Fruit fly (Drosophila melanogaster) whole organism, embryonic: Measurements from ENCODE around the gene VhaM9.7-c.
A peak's percentile ranks its signal among the peaks of the same experiment; 100 is the strongest.

Source experiments
- Atf3 ChIP-seq: fragments of 200-800 bp; sonication (Bioruptor generic); optimal IDR thresholded peaks from 3 replicates; lab custom pipeline; 2016; ENCODE audit warnings: missing biosample characterization, missing genetic modification characterization
- CG10565 ChIP-seq: fragments of 200-800 bp; sonication (Bioruptor generic); optimal IDR thresholded peaks from 3 replicates; lab custom pipeline; 2016; ENCODE audit warnings: missing biosample characterization, mild to moderate bottlenecking, missing genetic modification characterization
- CG12104 ChIP-seq: fragments of 200-800 bp; sonication (Bioruptor generic); optimal IDR thresholded peaks from 3 replicates; lab custom pipeline; 2016; ENCODE audit warnings: missing biosample characterization, missing genetic modification characterization
- CG12219 ChIP-seq: fragments of 200-800 bp; sonication (Bioruptor generic); optimal IDR thresholded peaks from 3 replicates; lab custom pipeline; 2018; ENCODE audit warnings: missing biosample characterization, mild to moderate bottlenecking, missing genetic modification characterization
- CG13424 ChIP-seq: fragments of 200-800 bp; sonication (Bioruptor generic); optimal IDR thresholded peaks from 2 replicates; lab custom pipeline; 2019; ENCODE audit warnings: missing biosample characterization, mild to moderate bottlenecking, missing genetic modification characterization, moderate library complexity
- CG18599 ChIP-seq: fragments of 200-800 bp; sonication (Bioruptor generic); optimal IDR thresholded peaks from 3 replicates; lab custom pipeline; 2017; ENCODE audit warnings: missing biosample characterization, missing genetic modification characterization, mild to moderate bottlenecking, moderate library complexity, missing genetic modification reagents
- CG2202 ChIP-seq: fragments of 200-800 bp; sonication (Bioruptor generic); optimal IDR thresholded peaks from 2 replicates; lab custom pipeline; 2018; ENCODE audit warnings: missing biosample characterization, mild to moderate bottlenecking, missing genetic modification characterization
- CG3065 ChIP-seq: fragments of 200-800 bp; sonication (Bioruptor generic); optimal IDR thresholded peaks from 2 replicates; lab custom pipeline; 2016; ENCODE audit warnings: missing biosample characterization, missing genetic modification characterization
- CG6272 ChIP-seq: fragments of 200-800 bp; sonication (Bioruptor generic); IDR thresholded peaks from 2 replicates; pipeline ENCODE4 v1.3.6; 2022; ENCODE audit warnings: missing biosample characterization, missing genetic modification characterization
- CG6654 ChIP-seq: fragments of 200-800 bp; sonication (Bioruptor generic); optimal IDR thresholded peaks from 2 replicates; lab custom pipeline; 2017; ENCODE audit warnings: missing biosample characterization, mild to moderate bottlenecking, missing genetic modification characterization
- CG6813 ChIP-seq: fragments of 200-800 bp; sonication (Bioruptor generic); optimal IDR thresholded peaks from 2 replicates; lab custom pipeline; 2017; ENCODE audit warnings: missing biosample characterization, missing genetic modification characterization, mild to moderate bottlenecking, moderate library complexity, missing genetic modification reagents
- CG7987 ChIP-seq: fragments of 200-800 bp; sonication (Bioruptor generic); optimal IDR thresholded peaks from 2 replicates; lab custom pipeline; 2018; ENCODE audit warnings: missing biosample characterization, mild to moderate bottlenecking, missing genetic modification characterization, moderate library complexity
- CG8290 ChIP-seq, 3 experiments: fragments of 200-800 bp; sonication (Bioruptor generic); optimal IDR thresholded peaks; 2 replicates each; lab custom pipeline; 2016 to 2019; ENCODE audit warnings: missing biosample characterization in 3 of 3, missing genetic modification characterization in 3 of 3, mild to moderate bottlenecking in 2 of 3, moderate library complexity in 1 of 3
- CG8359 ChIP-seq: fragments of 200-800 bp; sonication (Bioruptor generic); optimal IDR thresholded peaks from 2 replicates; lab custom pipeline; 2017; ENCODE audit warnings: missing biosample characterization, mild to moderate bottlenecking, missing genetic modification characterization, borderline replicate concordance
- CG8765 ChIP-seq: fragments of 200-800 bp; sonication (Bioruptor generic); IDR thresholded peaks from 2 replicates; pipeline ENCODE4 v1.3.6; 2022; ENCODE audit warnings: missing biosample characterization, missing genetic modification characterization
- CG8924 ChIP-seq: fragments of 200-800 bp; optimal IDR thresholded peaks from 3 replicates; lab custom pipeline; 2019; ENCODE audit warnings: missing biosample characterization, mild to moderate bottlenecking, missing genetic modification characterization, moderate library complexity
- CG9215 ChIP-seq: fragments of 200-800 bp; sonication (Bioruptor generic); IDR thresholded peaks from 2 replicates; pipeline ENCODE4 v1.3.6; 2022; ENCODE audit warnings: missing biosample characterization, missing genetic modification characterization
- CG9932 ChIP-seq: fragments of 200-800 bp; sonication (Bioruptor generic); IDR thresholded peaks from 2 replicates; pipeline ENCODE4 v1.3.6; 2022; ENCODE audit warnings: missing biosample characterization, missing genetic modification characterization
- Chrac-16 ChIP-seq: fragments of 200-800 bp; sonication (Bioruptor generic); optimal IDR thresholded peaks from 3 replicates; lab custom pipeline; 2016; ENCODE audit warnings: missing biosample characterization, missing genetic modification characterization
- CrebB ChIP-seq: fragments of 200-800 bp; sonication (Bioruptor generic); optimal IDR thresholded peaks from 3 replicates; lab custom pipeline; 2018; ENCODE audit warnings: missing biosample characterization, mild to moderate bottlenecking, missing genetic modification characterization
- D19A ChIP-seq: fragments of 200-800 bp; optimal IDR thresholded peaks from 3 replicates; lab custom pipeline; 2019; ENCODE audit warnings: missing biosample characterization, mild to moderate bottlenecking, missing genetic modification characterization, moderate library complexity
- Dek ChIP-seq: fragments of 200-800 bp; sonication (Bioruptor generic); optimal IDR thresholded peaks from 3 replicates; lab custom pipeline; 2019; ENCODE audit warnings: missing biosample characterization, mild to moderate bottlenecking, missing genetic modification characterization, moderate library complexity
- Doc2 ChIP-seq: fragments of 200-800 bp; sonication (Bioruptor generic); IDR thresholded peaks from 2 replicates; pipeline ENCODE4 v1.3.6; 2022; ENCODE audit warnings: missing biosample characterization, missing genetic modification characterization
- Fer3 ChIP-seq: fragments of 200-800 bp; sonication (Bioruptor generic); optimal IDR thresholded peaks from 2 replicates; lab custom pipeline; 2018; ENCODE audit warnings: missing biosample characterization, mild to moderate bottlenecking, missing genetic modification characterization, moderate library complexity
- GATAe ChIP-seq: fragments of 200-800 bp; sonication (Bioruptor generic); conservative IDR thresholded peaks from 2 replicates; pipeline ENCODE4 v1.3.6; 2022; ENCODE audit warnings: missing biosample characterization, missing genetic modification characterization
- Gsc ChIP-seq: fragments of 200-800 bp; sonication (Bioruptor generic); IDR thresholded peaks from 2 replicates; pipeline ENCODE4 v1.3.6; 2022; ENCODE audit warnings: missing biosample characterization, missing genetic modification characterization
- Mes4 ChIP-seq: fragments of 200-800 bp; sonication (Bioruptor generic); optimal IDR thresholded peaks from 2 replicates; lab custom pipeline; 2016; ENCODE audit warnings: missing biosample characterization, missing genetic modification characterization
- Oaz ChIP-seq: fragments of 200-800 bp; sonication (Bioruptor generic); IDR thresholded peaks from 2 replicates; pipeline ENCODE4 v1.3.6; 2022; ENCODE audit warnings: missing biosample characterization, missing genetic modification characterization
- PHDP ChIP-seq: fragments of 200-800 bp; sonication (Bioruptor generic); optimal IDR thresholded peaks from 3 replicates; lab custom pipeline; 2018; ENCODE audit warnings: missing biosample characterization, mild to moderate bottlenecking, missing genetic modification characterization, moderate library complexity
- Pdp1 ChIP-seq, 2 experiments: fragments of 200-800 bp; sonication (Bioruptor generic); optimal IDR thresholded peaks; 3 replicates each; lab custom pipeline; 2016; ENCODE audit warnings: missing biosample characterization in 2 of 2, missing genetic modification characterization in 2 of 2, mild to moderate bottlenecking in 1 of 2, moderate library complexity in 1 of 2
- Rfx ChIP-seq: fragments of 200-800 bp; sonication (Bioruptor generic); IDR thresholded peaks from 2 replicates; pipeline ENCODE4 v1.3.6; 2022; ENCODE audit warnings: missing biosample characterization, missing genetic modification characterization
- aop ChIP-seq: fragments of 200-800 bp; sonication (Bioruptor generic); IDR thresholded peaks from 2 replicates; pipeline ENCODE4 v1.3.6; 2022; ENCODE audit warnings: missing biosample characterization, missing genetic modification characterization
- br ChIP-seq: fragments of >200 bp; optimal IDR thresholded peaks from 2 replicates; lab custom pipeline; 2017
- crc ChIP-seq: fragments of 200-800 bp; sonication (Bioruptor generic); optimal IDR thresholded peaks from 2 replicates; lab custom pipeline; 2016; ENCODE audit warnings: missing biosample characterization, missing genetic modification characterization
- cwo ChIP-seq: fragments of 200-800 bp; sonication (Bioruptor generic); optimal IDR thresholded peaks from 3 replicates; lab custom pipeline; 2017; ENCODE audit warnings: missing biosample characterization, missing genetic modification characterization, mild to moderate bottlenecking, moderate library complexity, missing genetic modification reagents
- dati ChIP-seq: fragments of 200-800 bp; sonication (Bioruptor generic); IDR thresholded peaks from 2 replicates; pipeline ENCODE4 v1.3.6; 2022; ENCODE audit warnings: missing biosample characterization, missing genetic modification characterization
- dmrt11E ChIP-seq: fragments of 200-800 bp; sonication (Bioruptor generic); optimal IDR thresholded peaks from 3 replicates; lab custom pipeline; 2018; ENCODE audit warnings: missing biosample characterization, mild to moderate bottlenecking, missing genetic modification characterization, moderate library complexity
- ftz-f1 ChIP-seq: fragments of 200-800 bp; sonication (Bioruptor generic); optimal IDR thresholded peaks from 2 replicates; lab custom pipeline; 2016; ENCODE audit warnings: missing biosample characterization, missing genetic modification characterization
- jigr1 ChIP-seq: fragments of 200-800 bp; sonication (Bioruptor generic); IDR thresholded peaks from 3 replicates; pipeline ENCODE4 v1.3.6; 2022; ENCODE audit warnings: missing biosample characterization, missing genetic modification characterization
- lola ChIP-seq, 3 experiments: fragments of >200 bp in 2 of 3; fragments of 200-800 bp in 1 of 3; sonication (Bioruptor generic) in 1 of 3; optimal IDR thresholded peaks; 2 replicates each; lab custom pipeline; 2017 to 2019; ENCODE audit warnings: missing biosample characterization in 3 of 3, missing genetic modification characterization in 3 of 3, mild to moderate bottlenecking in 1 of 3, moderate library complexity in 1 of 3
- pzg ChIP-seq: fragments of 200-800 bp; sonication (Bioruptor generic); optimal IDR thresholded peaks from 3 replicates; lab custom pipeline; 2018; ENCODE audit warnings: missing biosample characterization, mild to moderate bottlenecking, missing genetic modification characterization, moderate library complexity
- repo ChIP-seq: fragments of 200-800 bp; sonication (Bioruptor generic); optimal IDR thresholded peaks from 2 replicates; lab custom pipeline; 2016; ENCODE audit warnings: missing biosample characterization, missing genetic modification characterization
- salm ChIP-seq: fragments of 200-800 bp; sonication (Bioruptor generic); optimal IDR thresholded peaks from 2 replicates; lab custom pipeline; 2018; ENCODE audit warnings: missing biosample characterization, mild to moderate bottlenecking, missing genetic modification characterization
- scrt ChIP-seq: fragments of 200-800 bp; sonication (Bioruptor generic); optimal IDR thresholded peaks from 2 replicates; lab custom pipeline; 2018; ENCODE audit warnings: missing biosample characterization, mild to moderate bottlenecking, missing genetic modification characterization, moderate library complexity
- sisA ChIP-seq: fragments of 200-800 bp; sonication (Bioruptor generic); IDR thresholded peaks from 2 replicates; pipeline ENCODE4 v1.3.6; 2022; ENCODE audit warnings: missing biosample characterization, missing genetic modification characterization
- slou ChIP-seq: fragments of 200-800 bp; sonication (Bioruptor generic); optimal IDR thresholded peaks from 3 replicates; lab custom pipeline; 2016; ENCODE audit warnings: missing biosample characterization, missing genetic modification characterization
- tin ChIP-seq: fragments of 200-800 bp; sonication (Bioruptor generic); optimal IDR thresholded peaks from 3 replicates; lab custom pipeline; 2016; ENCODE audit warnings: missing biosample characterization, missing genetic modification characterization
- tna ChIP-seq: fragments of 200-800 bp; sonication (Bioruptor generic); IDR thresholded peaks from 2 replicates; pipeline ENCODE4 v1.3.6; 2022; ENCODE audit warnings: missing biosample characterization, missing genetic modification characterization; ENCODE audit not compliant: partially characterized antibody
- twi ChIP-seq: fragments of 200-800 bp; optimal IDR thresholded peaks from 2 replicates; lab custom pipeline; 2019; ENCODE audit warnings: missing biosample characterization, mild to moderate bottlenecking, missing genetic modification characterization, moderate library complexity
- vvl ChIP-seq: fragments of 200-800 bp; sonication (Bioruptor generic); IDR thresholded peaks from 2 replicates; pipeline ENCODE4 v1.3.6; 2022; ENCODE audit warnings: missing biosample characterization, missing genetic modification characterization

Gene VhaM9.7-c

DNA sequence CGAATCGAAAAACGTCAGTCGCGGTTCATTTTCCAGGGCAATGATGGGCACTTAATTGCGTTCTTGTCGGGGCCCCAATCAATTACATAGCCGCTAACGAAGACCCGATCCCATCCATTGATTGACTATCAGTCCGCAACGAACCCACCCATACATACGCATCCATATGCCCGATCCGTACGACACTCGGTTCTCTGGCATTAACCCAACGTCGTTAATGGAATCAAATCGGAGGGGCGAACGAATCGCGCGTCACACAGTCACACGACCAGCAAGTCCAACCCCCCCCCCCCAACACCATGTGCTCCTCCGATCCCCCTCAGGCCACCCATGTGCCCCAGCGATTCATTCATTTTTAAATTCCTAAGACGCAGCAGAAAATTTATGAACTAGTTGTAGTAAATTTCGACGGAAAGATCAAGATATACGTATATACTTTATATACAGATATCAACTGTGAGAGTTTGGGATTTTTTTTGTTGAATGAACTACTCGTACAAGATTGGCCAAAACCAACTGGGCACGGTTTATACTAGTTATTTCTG is 34.6 kb upstream of the VhaM9.7-c start (continued):
- TF ChIP-seq salm (tag; lab: Kevin White, UChicago) (no peak), D19A (no peak), slou (GFP tag; lab: Kevin White, UChicago) (no peak), CG10565 (GFP tag; lab: Kevin White, UChicago) (no peak), GATAe (GFP tag; lab: Robert Waterston, UW) (no peak), Doc2 (no peak), CG8924 (tag; lab: Kevin White, UChicago) (no peak), Dek (no peak), ftz-f1 (no peak), CrebB (tag; lab: Kevin White, UChicago) (peak; percentile 37), tna (0 out of 2 replicates have a peak, but pooled peaks have one; percentile 7), Atf3 (GFP tag; lab: Kevin White, UChicago) (no peak), Pdp1 (GFP tag; optimal IDR thresholded peaks at IDR 0.05; lab: Kevin White, UChicago) (peak in 1 of 2 experiments; percentile 44), Gsc (GFP tag; lab: Robert Waterston, UW) (no peak), Fer3 (tag; lab: Kevin White, UChicago) (peak; percentile 12), CG12104 (GFP tag; lab: Kevin White, UChicago) (no peak), CG6654 (GFP tag; lab: Kevin White, UChicago) (no peak), scrt (GFP tag; lab: Kevin White, UChicago) (no peak), PHDP (peak; percentile 29), Chrac-16 (GFP tag; lab: Kevin White, UChicago) (no peak), aop (GFP tag; lab: Robert Waterston, UW) (no peak), Oaz (no peak), CG9215 (GFP tag; lab: Robert Waterston, UW) (no peak), repo (no peak), CG7987 (GFP tag; lab: Kevin White, UChicago) (peak; percentile 35), dmrt11E (tag; lab: Kevin White, UChicago) (no peak), CG12219 (GFP tag; lab: Kevin White, UChicago) (peak; percentile 43), sisA (GFP tag; lab: Robert Waterston, UW) (no peak), Mes4 (GFP tag; lab: Kevin White, UChicago) (no peak), Rfx (peak; percentile 42; the same call in 1 of the 2 replicates), CG3065 (GFP tag; lab: Kevin White, UChicago) (no peak), CG8359 (GFP tag; lab: Kevin White, UChicago) (no peak), twi (tag; lab: Kevin White, UChicago) (peak; percentile 34), CG6813 (GFP tag; lab: Kevin White, UChicago) (peak; percentile 9), dati (GFP tag; lab: Robert Waterston, UW) (no peak), crc (GFP tag; lab: Kevin White, UChicago) (no peak), vvl (GFP tag; lab: Robert Waterston, UW) (peak; percentile 42; the same call in 1 of the 2 replicates), CG9932 (GFP tag; lab: Robert Waterston, UW) (peak; percentile 49; the same call in 1 of the 2 replicates), tin (GFP tag; lab: Kevin White, UChicago) (no peak), CG18599 (GFP tag; lab: Kevin White, UChicago) (peak; percentile 26), CG8290 (GFP tag; optimal IDR thresholded peaks at IDR 0.05; lab: Kevin White, UChicago) (no peak), CG8290 (tag; optimal IDR thresholded peaks at IDR 0.05; lab: Kevin White, UChicago) (peak in 1 of 2 experiments; percentile 86), jigr1 (GFP tag; lab: Robert Waterston, UW) (no peak), br (lab: Kevin White, UChicago) (no peak), CG8765 (GFP tag; lab: Robert Waterston, UW) (no peak), lola (GFP tag; optimal IDR thresholded peaks at IDR 0.05; lab: Kevin White, UChicago) (no peak), CG6272 (GFP tag; lab: Robert Waterston, UW) (no peak), cwo (GFP tag; lab: Kevin White, UChicago) (peak; percentile 99), pzg (GFP tag; lab: Kevin White, UChicago) (no peak), CG2202 (tag; lab: Kevin White, UChicago) (no peak), CG13424 (tag; lab: Kevin White, UChicago) (no peak)
